Worm (Caenorhabditis elegans) whole organism, L1 larva: ENCODE results near the gene W03F9.11.

Experiments
- C34B4.2 ChIP-seq: sonication (generic microtip); optimal IDR thresholded peaks from 2 replicates; lab custom pipeline; 2017; ENCODE audit warnings: mild to moderate bottlenecking, missing genetic modification characterization, missing compliant biosample characterization
- F16B12.6 ChIP-seq: fragments of 150-350 bp; optimal IDR thresholded peaks from 2 replicates; lab custom pipeline; 2014; ENCODE audit warnings: missing biosample characterization, missing genetic modification characterization
- aha-1 ChIP-seq: fragments of 150-350 bp; optimal IDR thresholded peaks from 2 replicates; lab custom pipeline; 2014; ENCODE audit warnings: missing biosample characterization, missing genetic modification characterization
- alr-1 ChIP-seq: fragments of 200-800 bp; sonication (Bioruptor generic); optimal IDR thresholded peaks from 2 replicates; lab custom pipeline; 2018; ENCODE audit warnings: borderline replicate concordance, mild to moderate bottlenecking, missing genetic modification characterization, missing compliant biosample characterization
- aly-2 ChIP-seq: fragments of 150-350 bp; optimal IDR thresholded peaks from 2 replicates; lab custom pipeline; 2014; ENCODE audit warnings: missing biosample characterization, missing genetic modification characterization
- ama-1 ChIP-seq: fragments of 150-350 bp; optimal IDR thresholded peaks from 2 replicates; lab custom pipeline; 2014
- ceh-88 ChIP-seq: fragments of 200-800 bp; sonication (Bioruptor generic); IDR thresholded peaks from 2 replicates; pipeline ENCODE4 v1.3.6; 2022; ENCODE audit warnings: missing genetic modification characterization, missing compliant biosample characterization
- ceh-90 ChIP-seq: sonication (generic microtip); optimal IDR thresholded peaks from 2 replicates; lab custom pipeline; 2016; ENCODE audit warnings: missing genetic modification characterization, missing compliant biosample characterization
- ces-1 ChIP-seq: fragments of 150-350 bp; optimal IDR thresholded peaks from 2 replicates; lab custom pipeline; 2014; ENCODE audit warnings: missing biosample characterization, missing genetic modification reagents, missing genetic modification characterization
- dsc-1 ChIP-seq: sonication (generic microtip); optimal IDR thresholded peaks from 2 replicates; lab custom pipeline; 2016; ENCODE audit warnings: mild to moderate bottlenecking, missing genetic modification characterization, missing compliant biosample characterization
- efl-3 ChIP-seq: fragments of 200-800 bp; sonication (Bioruptor generic); optimal IDR thresholded peaks from 2 replicates; lab custom pipeline; 2018; ENCODE audit warnings: mild to moderate bottlenecking, missing genetic modification characterization, missing compliant biosample characterization
- egl-27 ChIP-seq, 2 experiments: fragments of 150-350 bp in 1 of 2; sonication (generic microtip); optimal IDR thresholded peaks; 3 replicates each; lab custom pipeline; 2017 to 2018; ENCODE audit warnings: missing biosample characterization in 2 of 2, missing genetic modification characterization in 2 of 2, missing genetic modification reagents in 2 of 2
- ets-5 ChIP-seq: fragments of 200-800 bp; sonication (Bioruptor generic); IDR thresholded peaks from 2 replicates; pipeline ENCODE4 v1.3.6; 2022; ENCODE audit warnings: missing genetic modification characterization, missing compliant biosample characterization
- grh-1 ChIP-seq: fragments of 200-800 bp; sonication (Bioruptor generic); IDR thresholded peaks from 2 replicates; pipeline ENCODE4 v1.3.6; 2022; ENCODE audit warnings: missing genetic modification reagents, missing genetic modification characterization, missing compliant biosample characterization
- hlh-17 ChIP-seq: fragments of 200-800 bp; sonication (Bioruptor generic); optimal IDR thresholded peaks from 2 replicates; lab custom pipeline; 2018; ENCODE audit warnings: missing genetic modification characterization, mild to moderate bottlenecking, missing compliant biosample characterization, moderate library complexity, borderline replicate concordance
- hlh-4 ChIP-seq: sonication (generic microtip); optimal IDR thresholded peaks from 2 replicates; lab custom pipeline; 2016; ENCODE audit warnings: mild to moderate bottlenecking, missing genetic modification characterization, missing compliant biosample characterization
- hpl-2 ChIP-seq: fragments of 150-350 bp; optimal IDR thresholded peaks from 2 replicates; lab custom pipeline; 2014; ENCODE audit warnings: missing biosample characterization, missing genetic modification reagents, missing genetic modification characterization
- irx-1 ChIP-seq: sonication (generic microtip); optimal IDR thresholded peaks from 2 replicates; lab custom pipeline; 2016; ENCODE audit warnings: missing genetic modification characterization, missing compliant biosample characterization
- isw-1 ChIP-seq: fragments of 200-800 bp; sonication (Bioruptor generic); IDR thresholded peaks from 2 replicates; pipeline ENCODE4 v1.3.6; 2022; ENCODE audit warnings: missing genetic modification characterization, missing compliant biosample characterization
- jun-1 ChIP-seq: fragments of 150-350 bp; optimal IDR thresholded peaks from 2 replicates; lab custom pipeline; 2014; ENCODE audit warnings: missing biosample characterization, missing genetic modification reagents, missing genetic modification characterization
- lin-14 ChIP-seq: fragments of 200-800 bp; sonication (Bioruptor generic); optimal IDR thresholded peaks from 2 replicates; lab custom pipeline; 2018; ENCODE audit warnings: mild to moderate bottlenecking, missing genetic modification characterization, moderate library complexity, missing compliant biosample characterization
- lin-39 ChIP-seq: fragments of 150-350 bp; optimal IDR thresholded peaks from 2 replicates; lab custom pipeline; 2014; ENCODE audit warnings: missing biosample characterization, missing genetic modification reagents, missing genetic modification characterization
- lir-3 ChIP-seq: sonication (generic microtip); optimal IDR thresholded peaks from 2 replicates; lab custom pipeline; 2016; ENCODE audit warnings: mild to moderate bottlenecking, missing genetic modification characterization, moderate library complexity, missing compliant biosample characterization; ENCODE audit not compliant: poor library complexity
- lsy-2 ChIP-seq, 2 experiments: fragments of 150-350 bp; optimal IDR thresholded peaks; 2 replicates each; lab custom pipeline; 2014; ENCODE audit warnings: missing biosample characterization in 2 of 2, missing genetic modification characterization in 2 of 2
- mdl-1 ChIP-seq, 2 experiments: fragments of 150-350 bp; optimal IDR thresholded peaks; 2 replicates each; lab custom pipeline; 2014 to 2017; ENCODE audit warnings: missing biosample characterization in 2 of 2, missing genetic modification characterization in 2 of 2, inconsistent platforms in 1 of 2
- mef-2 ChIP-seq: fragments of 150-350 bp; optimal IDR thresholded peaks from 2 replicates; lab custom pipeline; 2014; ENCODE audit warnings: missing biosample characterization, missing genetic modification characterization
- mep-1 ChIP-seq: fragments of 150-350 bp; optimal IDR thresholded peaks from 2 replicates; lab custom pipeline; 2014; ENCODE audit warnings: missing biosample characterization, missing genetic modification characterization
- nhr-12 ChIP-seq: sonication (generic microtip); optimal IDR thresholded peaks from 2 replicates; lab custom pipeline; 2017; ENCODE audit warnings: missing biosample characterization, missing genetic modification characterization
- nhr-28 ChIP-seq: fragments of 150-350 bp; optimal IDR thresholded peaks from 2 replicates; lab custom pipeline; 2014; ENCODE audit warnings: missing biosample characterization, missing genetic modification characterization
- nhr-47 ChIP-seq: sonication (generic microtip); optimal IDR thresholded peaks from 2 replicates; lab custom pipeline; 2016; ENCODE audit warnings: mild to moderate bottlenecking, missing genetic modification characterization, moderate library complexity, missing compliant biosample characterization
- nhr-71 ChIP-seq: sonication (generic microtip); optimal IDR thresholded peaks from 2 replicates; lab custom pipeline; 2016; ENCODE audit warnings: mild to moderate bottlenecking, missing genetic modification characterization, moderate library complexity, missing compliant biosample characterization
- nhr-77 ChIP-seq: fragments of 150-350 bp; optimal IDR thresholded peaks from 2 replicates; lab custom pipeline; 2014; ENCODE audit warnings: missing biosample characterization, missing genetic modification characterization
- nhr-84 ChIP-seq: sonication (generic microtip); optimal IDR thresholded peaks from 2 replicates; lab custom pipeline; 2017; ENCODE audit warnings: missing biosample characterization, missing genetic modification characterization
- pag-3 ChIP-seq: sonication (generic microtip); optimal IDR thresholded peaks from 2 replicates; lab custom pipeline; 2017; ENCODE audit warnings: missing genetic modification characterization, mild to moderate bottlenecking, missing compliant biosample characterization, antibody characterized with exemption, borderline replicate concordance; ENCODE audit not compliant: insufficient read depth
- pax-3 ChIP-seq: fragments of 200-800 bp; sonication (Bioruptor generic); optimal IDR thresholded peaks from 2 replicates; lab custom pipeline; 2018; ENCODE audit warnings: mild to moderate bottlenecking, missing genetic modification characterization, moderate library complexity, missing compliant biosample characterization
- pqm-1 ChIP-seq: sonication (generic microtip); optimal IDR thresholded peaks from 3 replicates; lab custom pipeline; 2017; ENCODE audit warnings: missing biosample characterization, missing genetic modification characterization
- skn-1 ChIP-seq: fragments of 150-350 bp; optimal IDR thresholded peaks from 2 replicates; lab custom pipeline; 2014; ENCODE audit warnings: missing biosample characterization, missing genetic modification characterization
- sox-4 ChIP-seq: sonication (generic microtip); optimal IDR thresholded peaks from 2 replicates; lab custom pipeline; 2016; ENCODE audit warnings: missing genetic modification characterization, missing compliant biosample characterization
- swsn-7 ChIP-seq: sonication (generic microtip); optimal IDR thresholded peaks from 2 replicates; lab custom pipeline; 2016; ENCODE audit warnings: missing genetic modification characterization, missing compliant biosample characterization
- tbx-2 ChIP-seq: sonication (generic microtip); optimal IDR thresholded peaks from 2 replicates; lab custom pipeline; 2016; ENCODE audit warnings: missing genetic modification characterization, missing compliant biosample characterization
- unc-130 ChIP-seq: fragments of 150-350 bp; optimal IDR thresholded peaks from 2 replicates; lab custom pipeline; 2017; ENCODE audit warnings: missing biosample characterization, missing genetic modification characterization, inconsistent platforms
- unc-30 ChIP-seq: sonication (generic microtip); optimal IDR thresholded peaks from 2 replicates; lab custom pipeline; 2017; ENCODE audit warnings: missing biosample characterization, missing genetic modification characterization
- unc-62 ChIP-seq: fragments of 150-350 bp; optimal IDR thresholded peaks from 2 replicates; lab custom pipeline; 2014; ENCODE audit warnings: missing biosample characterization, missing genetic modification reagents, missing genetic modification characterization
- unc-86 ChIP-seq: sonication (generic microtip); optimal IDR thresholded peaks from 2 replicates; lab custom pipeline; 2016; ENCODE audit warnings: missing genetic modification characterization, missing compliant biosample characterization
- xbp-1 ChIP-seq: sonication (generic microtip); optimal IDR thresholded peaks from 2 replicates; lab custom pipeline; 2016; ENCODE audit warnings: missing genetic modification characterization, missing compliant biosample characterization
- zag-1 ChIP-seq: fragments of 150-350 bp; optimal IDR thresholded peaks from 2 replicates; lab custom pipeline; 2014; ENCODE audit warnings: missing biosample characterization, missing genetic modification characterization
- zip-4 ChIP-seq: fragments of 200-800 bp; sonication (Bioruptor generic); optimal IDR thresholded peaks from 2 replicates; lab custom pipeline; 2018; ENCODE audit warnings: mild to moderate bottlenecking, missing genetic modification characterization, moderate library complexity, missing compliant biosample characterization
- ztf-11 ChIP-seq, 2 experiments: sonication (generic microtip); optimal IDR thresholded peaks; 2 replicates each; lab custom pipeline; 2016 to 2017; ENCODE audit warnings: missing genetic modification characterization in 2 of 2, missing biosample characterization in 1 of 2, missing compliant biosample characterization in 1 of 2

The W03F9.11 gene

DNA sequence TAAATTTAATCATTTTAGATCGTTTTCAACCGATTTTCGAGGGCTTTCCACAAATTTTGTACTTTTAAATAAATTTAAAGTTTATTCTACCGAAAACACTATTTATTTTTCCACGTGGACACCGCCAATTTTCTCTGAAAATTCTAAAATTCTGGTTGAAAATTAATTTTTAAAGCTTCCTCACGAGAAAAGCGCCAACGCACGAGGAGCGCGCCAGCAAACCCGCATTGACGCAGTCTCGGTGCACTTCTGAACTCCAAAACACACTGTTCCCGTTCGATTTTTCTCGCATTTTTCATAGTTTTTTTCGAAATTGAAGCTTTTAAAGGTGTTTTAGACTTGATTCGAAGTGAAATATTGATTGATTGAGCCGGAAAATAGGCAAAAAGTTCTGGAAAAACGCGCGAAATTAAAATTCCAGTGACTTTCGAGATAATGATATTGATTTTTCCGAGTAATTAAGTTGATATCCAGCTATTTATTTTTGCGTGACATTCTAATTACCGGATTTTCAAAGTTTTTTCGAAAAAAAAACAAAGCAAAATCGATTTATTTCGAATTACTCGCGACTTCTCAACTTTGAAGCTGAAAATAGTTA is 35.8 kb upstream of the W03F9.11 start, which contains the start of gene cul-3 (continued):
- TF ChIP-seq pag-3 (tag; lab: Kevin White, UChicago) (no peak), isw-1 (GFP tag; lab: Robert Waterston, UW) (peak; percentile 52), hlh-4 (no peak), xbp-1 (peak; percentile 63), nhr-77 (tag; lab: Kevin White, UChicago) (peak; percentile 32), ztf-11 (tag; optimal IDR thresholded peaks at IDR 0.05; lab: Kevin White, UChicago) (peak in 1 of 2 experiments; percentile 11), zag-1 (no peak), C34B4.2 (tag; lab: Kevin White, UChicago) (no peak), nhr-71 (tag; lab: Kevin White, UChicago) (peak; percentile 85), ets-5 (GFP tag; lab: Robert Waterston, UW) (no peak), ama-1 (lab: Kevin White, UChicago) (no peak), lin-14 (no peak), zip-4 (GFP tag; lab: Kevin White, UChicago) (no peak), nhr-28 (no peak), pax-3 (no peak), ces-1 (GFP tag; lab: Kevin White, UChicago) (no peak), tbx-2 (peak; percentile 78), aly-2 (tag; lab: Kevin White, UChicago) (peak; percentile 60), pqm-1 (tag; lab: Kevin White, UChicago) (no peak), grh-1 (peak; percentile 46; the same call in 1 of the 2 replicates), irx-1 (tag; lab: Kevin White, UChicago) (peak; percentile 72), aha-1 (no peak), swsn-7 (peak; percentile 74), nhr-47 (tag; lab: Kevin White, UChicago) (peak; percentile 87), hlh-17 (no peak), alr-1 (tag; lab: Kevin White, UChicago) (no peak), skn-1 (tag; lab: Kevin White, UChicago) (peak; percentile 64), mef-2 (no peak), jun-1 (tag; lab: Kevin White, UChicago) (peak; percentile 31), egl-27 (tag; optimal IDR thresholded peaks at IDR 0.05; lab: Kevin White, UChicago) (no peak), hpl-2 (GFP tag; lab: Kevin White, UChicago) (no peak), efl-3 (GFP tag; lab: Kevin White, UChicago) (no peak), unc-86 (peak; percentile 66), dsc-1 (tag; lab: Kevin White, UChicago) (peak; percentile 71), F16B12.6 (tag; lab: Kevin White, UChicago) (peak; percentile 53), ceh-88 (GFP tag; lab: Robert Waterston, UW) (no peak), lin-39 (tag; lab: Kevin White, UChicago) (peak; percentile 75), mep-1 (tag; lab: Kevin White, UChicago) (peak; percentile 89)

DNA sequence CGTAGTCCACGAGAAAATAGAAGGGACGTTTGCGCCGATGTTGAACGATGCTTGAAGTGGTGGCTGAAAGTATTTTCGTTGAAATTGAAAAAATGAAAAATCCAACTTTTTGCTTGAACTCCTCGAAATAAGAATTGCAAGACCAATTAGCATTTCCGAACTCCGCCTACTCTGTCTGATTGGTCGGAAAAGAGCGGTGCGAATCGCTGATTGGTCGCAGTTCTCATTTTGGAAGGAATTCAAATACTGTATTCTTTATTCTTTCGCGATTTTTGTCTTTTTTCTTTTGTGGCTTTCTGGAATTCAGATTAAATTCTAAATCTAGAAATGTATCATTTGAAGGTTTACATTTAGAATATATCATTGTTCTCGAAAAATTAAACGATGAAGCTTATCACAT is 33.4 kb upstream of the W03F9.11 start:
- TF ChIP-seq lir-3 (tag; lab: Kevin White, UChicago) = no peak
- TF ChIP-seq lsy-2 (tag; optimal IDR thresholded peaks at IDR 0.05; lab: Kevin White, UChicago) = no peak
- no peak for TF ChIP-seq nhr-12
- no peak for TF ChIP-seq nhr-84
- TF ChIP-seq unc-130 (tag; lab: Kevin White, UChicago) = no peak
- no peak for TF ChIP-seq mdl-1 (tag; optimal IDR thresholded peaks at IDR 0.05; lab: Kevin White, UChicago)
- no peak for TF ChIP-seq unc-30 (tag; lab: Kevin White, UChicago)
- TF ChIP-seq lin-39 (tag; lab: Kevin White, UChicago) = no peak
- TF ChIP-seq hpl-2 (GFP tag; lab: Kevin White, UChicago) = no peak
- no peak for TF ChIP-seq nhr-28
- TF ChIP-seq jun-1 (tag; lab: Kevin White, UChicago) = no peak
- TF ChIP-seq unc-62 (GFP tag; lab: Kevin White, UChicago) = no peak
- TF ChIP-seq ces-1 (GFP tag; lab: Kevin White, UChicago) = no peak
- TF ChIP-seq sox-4 (tag; lab: Kevin White, UChicago) = no peak
- no peak for TF ChIP-seq irx-1 (tag; lab: Kevin White, UChicago)
- TF ChIP-seq pag-3 (tag; lab: Kevin White, UChicago) = no peak
- no peak for TF ChIP-seq grh-1
- TF ChIP-seq ceh-90 (tag; lab: Kevin White, UChicago) = no peak
- TF ChIP-seq, all 84 proteins: peak for 0
